Fruit fly (Drosophila melanogaster) S2 (cell line): ENCODE results near the gene dec.

Experiments used
- CG8478 ChIP-seq: fragments of >200 bp; optimal IDR thresholded peaks from 2 replicates; lab custom pipeline; 2018
- CTCF ChIP-seq, 2 experiments: fragments of >200 bp; optimal IDR thresholded peaks; 2 replicates each; lab custom pipeline; 2018

- TF ChIP-seq CTCF (optimal IDR thresholded peaks at IDR 0.05; lab: Kevin White, UChicago) (no peak), CG8478 (no peak)
Observed at dm6 chrX:7892539-7892899, 19.5 kb upstream of the dec start.
